Fruit fly (Drosophila melanogaster) whole organism, pupa: Measurements from ENCODE around the gene Pus1.

Experiments used
- CG13204 ChIP-seq: fragments of 200-800 bp; sonication (Bioruptor generic); optimal IDR thresholded peaks from 2 replicates; lab custom pipeline; 2018; ENCODE audit warnings: missing biosample characterization, mild to moderate bottlenecking, missing genetic modification characterization, moderate library complexity
- CG14655 ChIP-seq: fragments of 200-800 bp; sonication (Bioruptor generic); optimal IDR thresholded peaks from 3 replicates; lab custom pipeline; 2017; ENCODE audit warnings: mild to moderate bottlenecking, missing biosample characterization, missing genetic modification reagents, missing genetic modification characterization
- CG15710 ChIP-seq: fragments of 200-800 bp; sonication (Bioruptor generic); optimal IDR thresholded peaks from 2 replicates; lab custom pipeline; 2018; ENCODE audit warnings: missing biosample characterization, mild to moderate bottlenecking, missing genetic modification characterization, moderate library complexity
- CG32121 ChIP-seq: fragments of 200-800 bp; sonication (Bioruptor generic); IDR thresholded peaks from 2 replicates; pipeline ENCODE4 v1.3.6; 2022; ENCODE audit warnings: missing biosample characterization, missing genetic modification characterization
- CG8159 ChIP-seq: fragments of 200-800 bp; sonication (Bioruptor generic); optimal IDR thresholded peaks from 3 replicates; lab custom pipeline; 2018; ENCODE audit warnings: missing biosample characterization, mild to moderate bottlenecking, missing genetic modification characterization, moderate library complexity
- CG8301 ChIP-seq: fragments of 200-800 bp; sonication (Bioruptor generic); optimal IDR thresholded peaks from 2 replicates; lab custom pipeline; 2018; ENCODE audit warnings: missing biosample characterization, mild to moderate bottlenecking, missing genetic modification characterization
- D1 ChIP-seq: fragments of 200-800 bp; sonication (Bioruptor generic); optimal IDR thresholded peaks from 2 replicates; lab custom pipeline; 2018; ENCODE audit warnings: missing biosample characterization, mild to moderate bottlenecking, missing genetic modification characterization, moderate library complexity
- Pif1A ChIP-seq: fragments of 200-800 bp; sonication (Bioruptor generic); optimal IDR thresholded peaks from 3 replicates; lab custom pipeline; 2016; ENCODE audit warnings: missing biosample characterization, missing genetic modification characterization
- Pif1B ChIP-seq: fragments of 200-800 bp; sonication (Bioruptor generic); optimal IDR thresholded peaks from 3 replicates; lab custom pipeline; 2016; ENCODE audit warnings: missing biosample characterization, missing genetic modification characterization
- gl ChIP-seq: fragments of 200-800 bp; sonication (Bioruptor generic); optimal IDR thresholded peaks from 2 replicates; lab custom pipeline; 2018; ENCODE audit warnings: missing biosample characterization, mild to moderate bottlenecking, missing genetic modification characterization

DNA sequence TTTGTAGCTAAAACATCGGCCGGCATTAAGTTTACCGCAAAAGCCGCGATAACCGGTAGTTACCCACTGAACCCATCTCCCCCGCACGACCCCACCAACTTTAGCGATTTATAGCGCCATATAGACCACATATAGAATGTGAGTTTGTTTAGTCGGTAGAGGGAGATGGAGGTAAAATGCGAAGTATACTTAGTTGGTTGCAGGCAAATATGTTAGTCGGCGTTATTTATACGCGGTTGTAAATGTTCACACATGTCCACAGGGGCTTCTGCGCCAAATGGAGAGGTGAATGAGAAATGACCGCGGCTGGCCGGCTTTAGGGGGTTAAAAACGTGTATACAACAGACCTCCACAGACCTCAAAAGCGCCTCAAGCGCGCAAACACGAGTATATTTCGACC is 46.8 kb downstream of the Pus1 start:
- TF ChIP-seq CG15710 (tag; lab: Kevin White, UChicago) (no peak), Pif1B (GFP tag; lab: Kevin White, UChicago) (no peak), Pif1A (GFP tag; lab: Kevin White, UChicago) (no peak), gl (tag; lab: Kevin White, UChicago) (no peak), CG13204 (no peak), CG8301 (no peak), D1 (no peak), CG32121 (GFP tag; lab: Robert Waterston, UW) (peak; percentile 26; the same call in 1 of the 2 replicates), CG8159 (no peak), CG14655 (GFP tag; lab: Kevin White, UChicago) (no peak)
